Worm (Caenorhabditis elegans): ENCODE measurements around the gene hcp-3.
A peak's percentile ranks its signal among the peaks of the same experiment; 100 is the strongest.

Gene hcp-3

DNA sequence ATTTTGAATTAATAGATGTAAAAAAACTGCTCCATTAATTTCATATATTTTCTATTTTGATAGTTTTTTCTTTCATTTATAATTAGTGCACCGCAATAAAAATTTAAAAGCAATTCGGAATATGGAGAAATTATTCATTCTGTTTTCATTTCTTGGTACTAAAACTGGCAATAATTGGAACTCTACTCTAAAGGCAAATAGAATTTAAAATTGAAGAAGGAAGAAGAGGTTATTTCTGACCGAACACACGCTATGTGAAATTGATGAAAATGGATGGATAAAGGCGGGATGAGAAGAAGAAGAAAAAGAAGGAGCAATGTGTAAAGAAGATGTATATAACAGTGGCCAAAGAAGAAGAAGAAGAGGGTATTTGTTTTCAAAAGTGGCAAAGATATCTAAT is 33.0 kb downstream of the hcp-3 start:
- no peak for TF ChIP-seq F37D6.2 (tag; optimal IDR thresholded peaks at IDR 0.05)
- no peak for TF ChIP-seq ama-1 (optimal IDR thresholded peaks at IDR 0.05)
- no peak for TF ChIP-seq skn-1 (tag; optimal IDR thresholded peaks at IDR 0.05)
- no peak for TF ChIP-seq zip-2 (tag; optimal IDR thresholded peaks at IDR 0.05)
- no peak for TF ChIP-seq snpc-4 (tag; optimal IDR thresholded peaks at IDR 0.05)
- TF ChIP-seq saeg-2 (GFP tag; IDR thresholded peaks at IDR 0.05), result no peak
- TF ChIP-seq mes-2 (tag; optimal IDR thresholded peaks at IDR 0.05; ENCODE audit: poor library complexity, severe bottlenecking), result no peak
- TF ChIP-seq nhr-6 (tag; optimal IDR thresholded peaks at IDR 0.05), result no peak
- TF ChIP-seq nhr-77 (tag; optimal IDR thresholded peaks at IDR 0.05), result no peak
- no peak for TF ChIP-seq aly-2 (tag; optimal IDR thresholded peaks at IDR 0.05)
- TF ChIP-seq unc-130 (GFP tag; optimal IDR thresholded peaks at IDR 0.05), result no peak

DNA sequence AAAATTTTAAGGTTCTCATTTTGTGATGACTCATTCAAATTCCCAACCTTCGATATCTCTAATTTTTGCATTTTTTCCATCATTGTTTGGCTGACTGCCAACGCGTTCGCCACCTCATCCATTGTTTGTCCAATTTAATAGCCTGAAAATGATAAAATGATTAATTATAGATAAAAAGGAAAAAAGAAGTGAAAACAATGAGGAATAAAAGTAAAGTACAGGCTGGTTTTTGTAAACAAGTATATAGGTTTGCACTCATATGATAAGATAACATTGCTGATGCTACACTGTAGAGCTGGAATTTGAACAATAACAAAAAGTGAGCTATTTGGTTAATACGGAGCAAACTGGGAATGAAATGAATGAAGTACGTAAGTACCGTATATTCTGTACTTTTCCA is 34.0 kb downstream of the hcp-3 start, which contains the start of gene C48B4.3:
Gene C48B4.3 (minus strand): TSS at position 149 of the 400 bp plus-strand sequence.
- TF ChIP-seq php-3 (GFP tag; IDR thresholded peaks at IDR 0.05) (peak; percentile 74), lin-15B (tag; optimal IDR thresholded peaks at IDR 0.05) (no peak), daf-16 (GFP tag; optimal IDR thresholded peaks at IDR 0.05) (no peak), daf-16 (tag; optimal IDR thresholded peaks at IDR 0.05) (peak; percentile 99), dpl-1 (GFP tag; optimal IDR thresholded peaks at IDR 0.05) (no peak), lin-13 (GFP tag; optimal IDR thresholded peaks at IDR 0.05) (no peak), dmd-6 (GFP tag; IDR thresholded peaks at IDR 0.05) (no peak), ama-1 (optimal IDR thresholded peaks at IDR 0.05) (no peak), dve-1 (tag; optimal IDR thresholded peaks at IDR 0.05; ENCODE audit: insufficient read depth) (peak; percentile 75), nhr-28 (tag; optimal IDR thresholded peaks at IDR 0.05) (peak; percentile 29), unc-62 (GFP tag; optimal IDR thresholded peaks at IDR 0.05 in 1 of 2) (no peak), unc-62 (tag; optimal IDR thresholded peaks at IDR 0.05) (no peak), spr-1 (tag; optimal IDR thresholded peaks at IDR 0.05) (no peak), cey-2 (tag; optimal IDR thresholded peaks at IDR 0.05; ENCODE audit: borderline replicate concordance, insufficient read depth) (no peak), nhr-25 (tag; optimal IDR thresholded peaks at IDR 0.05; ENCODE audit: borderline replicate concordance, insufficient read depth) (no peak), zip-11 (GFP tag; IDR thresholded peaks at IDR 0.05) (no peak), zfp-3 (GFP tag; conservative IDR thresholded peaks at IDR 0.05) (no peak), tag-97 (GFP tag; IDR thresholded peaks at IDR 0.05) (no peak), arid-1 (GFP tag; conservative IDR thresholded peaks at IDR 0.05) (no peak), dmd-8 (GFP tag; IDR thresholded peaks at IDR 0.05) (no peak), aly-2 (tag; optimal IDR thresholded peaks at IDR 0.05) (no peak), nhr-11 (tag; optimal IDR thresholded peaks at IDR 0.05) (no peak), egl-27 (tag; optimal IDR thresholded peaks at IDR 0.05) (no peak), F49E8.2 (tag; optimal IDR thresholded peaks at IDR 0.05; ENCODE audit: borderline replicate concordance) (no peak), ces-1 (GFP tag; optimal IDR thresholded peaks at IDR 0.05) (no peak), nhr-48 (tag; optimal IDR thresholded peaks at IDR 0.05) (no peak), D1046.2 (GFP tag; IDR thresholded peaks at IDR 0.05) (no peak), hlh-11 (tag; optimal IDR thresholded peaks at IDR 0.05) (peak; percentile 14), lim-7 (GFP tag; IDR thresholded peaks at IDR 0.05) (no peak), sdz-12 (GFP tag; optimal IDR thresholded peaks at IDR 0.05) (no peak), snpc-1.2 (GFP tag; IDR thresholded peaks at IDR 0.05) (no peak), nhr-77 (tag; optimal IDR thresholded peaks at IDR 0.05) (peak; percentile 21), ztf-11 (tag; optimal IDR thresholded peaks at IDR 0.05) (no peak), hlh-30 (tag; optimal IDR thresholded peaks at IDR 0.05; ENCODE audit: insufficient read depth) (no peak), daf-8 (GFP tag; IDR thresholded peaks at IDR 0.05) (no peak), zag-1 (tag; optimal IDR thresholded peaks at IDR 0.05) (no peak), F26F4.8 (GFP tag; conservative IDR thresholded peaks at IDR 0.05) (no peak), ctbp-1 (GFP tag; IDR thresholded peaks at IDR 0.05) (no peak), mxl-3 (GFP tag; optimal IDR thresholded peaks at IDR 0.05) (no peak), mep-1 (tag; optimal IDR thresholded peaks at IDR 0.05) (no peak), nhr-111 (GFP tag; optimal IDR thresholded peaks at IDR 0.05) (no peak), pqm-1 (tag; optimal IDR thresholded peaks at IDR 0.05) (peak; percentile 4), fos-1 (tag; optimal IDR thresholded peaks at IDR 0.05) (no peak), aha-1 (tag) (no peak)
